Worm (Caenorhabditis elegans) whole organism, mixed stage, embryonic: Measurements from ENCODE around the gene nep-20.

Experiments
- M03D4.4 ChIP-seq: sonication (generic microtip); optimal IDR thresholded peaks from 2 replicates; lab custom pipeline; 2017; ENCODE audit warnings: mild to moderate bottlenecking, missing genetic modification characterization, missing compliant biosample characterization
- bed-3 ChIP-seq: fragments of 200-800 bp; sonication (Bioruptor generic); optimal IDR thresholded peaks from 3 replicates; lab custom pipeline; 2018; ENCODE audit warnings: mild to moderate bottlenecking, missing genetic modification characterization, moderate library complexity, missing compliant biosample characterization
- blmp-1 ChIP-seq: fragments of 150-350 bp; optimal IDR thresholded peaks from 2 replicates; lab custom pipeline; 2014; ENCODE audit warnings: missing biosample characterization, missing genetic modification characterization
- ceh-39 ChIP-seq: fragments of 150-350 bp; optimal IDR thresholded peaks from 2 replicates; lab custom pipeline; 2014; ENCODE audit warnings: missing biosample characterization, missing genetic modification characterization
- ceh-43 ChIP-seq: fragments of 200-800 bp; sonication (Bioruptor generic); optimal IDR thresholded peaks from 2 replicates; lab custom pipeline; 2018; ENCODE audit warnings: mild to moderate bottlenecking, missing genetic modification characterization, moderate library complexity, missing compliant biosample characterization
- ceh-83 ChIP-seq: fragments of 200-800 bp; sonication (Bioruptor generic); optimal IDR thresholded peaks from 2 replicates; lab custom pipeline; 2018; ENCODE audit warnings: mild to moderate bottlenecking, missing genetic modification characterization, missing compliant biosample characterization
- ces-1 ChIP-seq: fragments of 150-350 bp; optimal IDR thresholded peaks from 2 replicates; lab custom pipeline; 2014; ENCODE audit warnings: missing biosample characterization, missing genetic modification reagents, missing genetic modification characterization
- cnd-1 ChIP-seq: fragments of 200-800 bp; sonication (Bioruptor generic); optimal IDR thresholded peaks from 2 replicates; lab custom pipeline; 2018; ENCODE audit warnings: mild to moderate bottlenecking, missing genetic modification characterization, missing compliant biosample characterization
- drap-1 ChIP-seq: fragments of 200-800 bp; sonication (Bioruptor generic); optimal IDR thresholded peaks from 3 replicates; lab custom pipeline; 2018; ENCODE audit warnings: mild to moderate bottlenecking, missing genetic modification characterization, missing compliant biosample characterization
- elt-3 ChIP-seq: fragments of 150-350 bp; optimal IDR thresholded peaks from 2 replicates; lab custom pipeline; 2014; ENCODE audit warnings: missing biosample characterization, missing genetic modification characterization
- flh-1 ChIP-seq: fragments of 200-800 bp; sonication (Bioruptor generic); optimal IDR thresholded peaks from 2 replicates; lab custom pipeline; 2018; ENCODE audit warnings: mild to moderate bottlenecking, missing genetic modification characterization, moderate library complexity, missing compliant biosample characterization
- ham-2 ChIP-seq: fragments of 200-800 bp; sonication (Bioruptor generic); optimal IDR thresholded peaks from 2 replicates; lab custom pipeline; 2018; ENCODE audit warnings: mild to moderate bottlenecking, missing genetic modification characterization, missing compliant biosample characterization
- hlh-1 ChIP-seq: fragments of 150-350 bp; optimal IDR thresholded peaks from 2 replicates; lab custom pipeline; 2014; ENCODE audit warnings: missing biosample characterization, missing genetic modification reagents, missing genetic modification characterization
- lin-13 ChIP-seq: fragments of 150-350 bp; optimal IDR thresholded peaks from 2 replicates; lab custom pipeline; 2014; ENCODE audit warnings: missing biosample characterization, missing genetic modification characterization
- lin-32 ChIP-seq: fragments of 200-800 bp; sonication (Bioruptor generic); optimal IDR thresholded peaks from 2 replicates; lab custom pipeline; 2018; ENCODE audit warnings: mild to moderate bottlenecking, missing genetic modification characterization, missing compliant biosample characterization
- lsy-2 ChIP-seq: fragments of 150-350 bp; optimal IDR thresholded peaks from 2 replicates; lab custom pipeline; 2014; ENCODE audit warnings: missing biosample characterization, missing genetic modification characterization
- mep-1 ChIP-seq: fragments of 150-350 bp; optimal IDR thresholded peaks from 2 replicates; lab custom pipeline; 2017; ENCODE audit warnings: missing biosample characterization, missing genetic modification reagents, missing genetic modification characterization, inconsistent platforms
- mls-2 ChIP-seq: sonication (generic microtip); optimal IDR thresholded peaks from 2 replicates; lab custom pipeline; 2016; ENCODE audit warnings: mild to moderate bottlenecking, missing genetic modification characterization, moderate library complexity, missing compliant biosample characterization
- nhr-2 ChIP-seq: fragments of 150-350 bp; optimal IDR thresholded peaks from 2 replicates; lab custom pipeline; 2014; ENCODE audit warnings: missing biosample characterization, missing genetic modification characterization
- nhr-76 ChIP-seq: sonication (generic microtip); optimal IDR thresholded peaks from 2 replicates; lab custom pipeline; 2017; ENCODE audit warnings: missing biosample characterization, missing genetic modification characterization
- pha-4 ChIP-seq: fragments of 150-350 bp; optimal IDR thresholded peaks from 2 replicates; lab custom pipeline; 2018; ENCODE audit warnings: missing biosample characterization, missing genetic modification reagents, missing genetic modification characterization
- sem-2 ChIP-seq: fragments of 200-800 bp; sonication (Bioruptor generic); optimal IDR thresholded peaks from 2 replicates; lab custom pipeline; 2018; ENCODE audit warnings: mild to moderate bottlenecking, missing genetic modification characterization, missing compliant biosample characterization
- sptf-1 ChIP-seq: sonication (generic microtip); optimal IDR thresholded peaks from 2 replicates; lab custom pipeline; 2017; ENCODE audit warnings: mild to moderate bottlenecking, missing genetic modification characterization, moderate library complexity, missing compliant biosample characterization
- tbx-8 ChIP-seq: fragments of 200-800 bp; sonication (Bioruptor generic); optimal IDR thresholded peaks from 2 replicates; lab custom pipeline; 2018; ENCODE audit warnings: mild to moderate bottlenecking, missing genetic modification characterization, moderate library complexity, missing compliant biosample characterization
- unc-120 ChIP-seq: sonication (generic microtip); optimal IDR thresholded peaks from 2 replicates; lab custom pipeline; 2017; ENCODE audit warnings: missing genetic modification characterization, missing compliant biosample characterization; ENCODE audit not compliant: poor library complexity, severe bottlenecking
- unc-62 ChIP-seq: fragments of 150-350 bp; optimal IDR thresholded peaks from 2 replicates; lab custom pipeline; 2014; ENCODE audit warnings: missing biosample characterization, missing genetic modification reagents, missing genetic modification characterization
- ztf-11 ChIP-seq: fragments of 150-350 bp; optimal IDR thresholded peaks from 2 replicates; lab custom pipeline; 2014; ENCODE audit warnings: missing biosample characterization, missing genetic modification characterization

Gene nep-20

ce11 chrII:3374779-3375178 is 20.6 kb downstream of the nep-20 start, which contains the start of gene bath-10:
TSS of gene bath-10 (plus strand) at chrII:3375079.
- no peak for TF ChIP-seq ztf-11 (tag; lab: Kevin White, UChicago)
- TF ChIP-seq mep-1: no peak
- TF ChIP-seq nhr-2 (tag; lab: Kevin White, UChicago): peak; percentile 22

DNA sequence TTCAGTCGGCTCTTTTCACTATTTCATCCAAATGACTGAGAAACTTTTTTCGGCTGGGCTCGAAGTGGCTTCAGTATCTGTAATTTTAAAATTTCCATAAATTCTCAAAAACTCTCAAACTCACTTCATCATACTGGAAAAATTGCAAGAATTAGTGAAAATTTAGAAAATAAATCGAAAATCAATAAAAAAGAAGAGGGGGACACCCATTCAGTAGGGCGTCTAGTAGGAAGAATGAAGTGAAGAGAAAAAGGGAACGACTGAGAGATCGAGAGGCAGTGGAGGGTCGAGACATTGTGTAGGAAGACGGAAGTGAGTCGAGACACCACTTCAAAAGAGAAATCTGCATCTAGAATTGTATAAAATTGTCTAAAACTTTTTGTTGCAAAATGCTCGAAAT is 21.5 kb downstream of the nep-20 start:
- TF ChIP-seq pha-4 (tag; lab: Kevin White, UChicago): no peak
- TF ChIP-seq tbx-8 (GFP tag; lab: Kevin White, UChicago): no peak
- TF ChIP-seq lin-13 (tag; lab: Kevin White, UChicago): no peak
- TF ChIP-seq nhr-2 (tag; lab: Kevin White, UChicago): no peak
- peak; percentile 77 for TF ChIP-seq ces-1
- TF ChIP-seq, all 35 proteins: peak for 1

ce11 chrII:3371010-3371409 is 24.4 kb downstream of the nep-20 start, which contains the start of gene bath-23:
TSS of gene bath-23 (plus strand) at chrII:3371310.
- TF ChIP-seq nhr-2 (tag; lab: Kevin White, UChicago) (no peak), lin-32 (GFP tag; lab: Kevin White, UChicago) (no peak), drap-1 (GFP tag; lab: Kevin White, UChicago) (no peak), unc-62 (GFP tag; lab: Kevin White, UChicago) (no peak), lsy-2 (tag; lab: Kevin White, UChicago) (no peak), mep-1 (no peak)
- TF ChIP-seq, all 35 proteins: peak for 0

DNA sequence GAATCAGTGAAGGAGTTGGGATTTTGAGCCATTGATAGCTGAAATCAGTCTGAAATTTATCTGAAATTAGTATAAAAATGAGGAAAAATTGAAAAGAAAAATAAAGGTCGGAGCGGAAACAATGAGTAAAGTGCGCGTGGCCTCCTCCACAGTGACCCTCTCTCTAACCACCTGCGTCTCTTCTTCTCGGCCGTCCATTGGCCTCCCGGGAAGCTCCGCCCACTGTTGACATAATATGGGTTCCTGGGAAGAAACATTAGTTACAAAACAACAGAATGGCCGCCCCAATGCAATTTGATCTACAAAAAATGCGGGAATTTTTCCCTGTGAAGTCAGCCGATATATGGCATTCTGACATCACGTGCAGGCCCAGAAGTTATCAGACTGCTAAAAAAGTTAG is 25.3 kb downstream of the nep-20 start, which contains the start of gene Y49F6C.8:
Y49F6C.8 (minus strand) TSS at position 51 of the 400 bp plus-strand sequence.
- TF ChIP-seq lsy-2 (tag; lab: Kevin White, UChicago) (peak; percentile 87), ztf-11 (tag; lab: Kevin White, UChicago) (no peak)

- no peak for TF ChIP-seq blmp-1
- TF ChIP-seq unc-62 (GFP tag; lab: Kevin White, UChicago): no peak
- TF ChIP-seq sem-2 (GFP tag; lab: Kevin White, UChicago): no peak
- TF ChIP-seq ham-2 (GFP tag; lab: Kevin White, UChicago): no peak
- TF ChIP-seq unc-120 (tag; lab: Kevin White, UChicago): no peak
- TF ChIP-seq ceh-83 (GFP tag; lab: Kevin White, UChicago): no peak
- TF ChIP-seq drap-1 (GFP tag; lab: Kevin White, UChicago): no peak
- TF ChIP-seq lsy-2 (tag; lab: Kevin White, UChicago): no peak
- TF ChIP-seq bed-3 (GFP tag; lab: Kevin White, UChicago): no peak
- TF ChIP-seq mep-1: no peak
- no peak for TF ChIP-seq elt-3 (tag; lab: Kevin White, UChicago)
- TF ChIP-seq flh-1 (GFP tag; lab: Kevin White, UChicago): no peak
- TF ChIP-seq M03D4.4: no peak
- no peak for TF ChIP-seq nhr-76 (tag; lab: Kevin White, UChicago)
Measured at ce11 chrII:3368097-3368496, 27.3 kb downstream of the nep-20 start, which contains the start of gene Y49F6C.7. TSS of gene Y49F6C.7 (minus strand) at chrII:3368197.

DNA sequence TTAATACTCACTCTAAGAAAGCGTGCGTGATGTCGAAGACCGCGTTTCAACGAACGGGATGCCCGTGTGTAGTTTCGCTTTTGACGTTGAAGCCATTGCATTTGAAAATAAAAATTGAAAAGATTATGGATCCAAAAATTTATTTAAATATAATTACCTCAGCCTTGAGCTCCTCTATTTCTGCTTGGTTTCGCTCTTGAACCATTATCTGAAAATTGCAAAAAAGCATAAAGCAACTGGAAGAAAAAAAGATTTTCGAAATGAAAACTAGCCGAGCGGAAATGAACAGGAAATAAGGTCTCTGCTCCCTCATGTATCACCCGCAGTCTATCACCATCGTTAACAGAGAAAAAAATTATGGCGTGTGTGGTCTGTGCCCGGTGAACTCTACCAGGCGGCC is 28.3 kb downstream of the nep-20 start, which contains the start of gene Y49F6C.6:
Y49F6C.6 (minus strand) TSS at position 101 of the 400 bp plus-strand sequence.
- TF ChIP-seq sptf-1 (no peak), bed-3 (GFP tag; lab: Kevin White, UChicago) (no peak), ham-2 (GFP tag; lab: Kevin White, UChicago) (no peak), cnd-1 (tag; lab: Kevin White, UChicago) (no peak), ceh-39 (no peak), mls-2 (tag; lab: Kevin White, UChicago) (no peak), nhr-2 (tag; lab: Kevin White, UChicago) (no peak), mep-1 (no peak), unc-120 (tag; lab: Kevin White, UChicago) (no peak)

DNA sequence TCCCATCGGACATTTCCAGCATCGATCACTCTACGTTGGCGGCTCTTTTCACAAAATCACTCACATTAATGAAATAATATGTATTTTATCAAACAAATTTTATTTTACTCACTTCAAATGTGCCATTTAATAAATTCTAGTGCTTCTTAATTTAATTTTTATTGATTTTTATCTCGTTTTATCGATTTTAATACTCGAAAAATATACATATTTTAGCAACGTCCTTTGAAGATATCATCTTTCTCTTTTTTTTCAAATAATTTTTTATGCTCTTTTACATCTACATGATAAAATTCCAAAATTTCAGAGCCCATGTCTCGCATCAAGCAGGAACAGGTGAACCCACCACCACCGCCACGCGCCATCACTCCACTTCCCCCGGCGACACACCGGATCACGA is 36.5 kb downstream of the nep-20 start, which contains the start of the genes lido-14 and bath-27:
lido-14 (plus strand) TSS at position 301 of the 400 bp plus-strand sequence.
bath-27 (plus strand) TSS at position 306 of the 400 bp plus-strand sequence.
- TF ChIP-seq bed-3 (GFP tag; lab: Kevin White, UChicago): no peak
- no peak for TF ChIP-seq ztf-11 (tag; lab: Kevin White, UChicago)
- TF ChIP-seq sem-2 (GFP tag; lab: Kevin White, UChicago): no peak
- no peak for TF ChIP-seq hlh-1
- TF ChIP-seq lin-13 (tag; lab: Kevin White, UChicago): no peak
- TF ChIP-seq tbx-8 (GFP tag; lab: Kevin White, UChicago): no peak
- TF ChIP-seq ham-2 (GFP tag; lab: Kevin White, UChicago): no peak
- TF ChIP-seq ceh-43 (GFP tag; lab: Kevin White, UChicago): no peak
- no peak for TF ChIP-seq mls-2 (tag; lab: Kevin White, UChicago)
